Worm (Caenorhabditis elegans) whole organism, L4/young adult: Measurements from ENCODE around the gene Y38H6C.24.

Source experiments
- W03F9.2 ChIP-seq: fragments of 150-350 bp; optimal IDR thresholded peaks from 2 replicates; lab custom pipeline; 2014; ENCODE audit warnings: missing biosample characterization, missing genetic modification characterization
- dao-5 ChIP-seq: sonication (generic microtip); optimal IDR thresholded peaks from 2 replicates; lab custom pipeline; 2016; ENCODE audit warnings: missing genotype, missing genetic modification characterization, moderate library complexity, missing compliant biosample characterization
- him-1 ChIP-seq: sonication (generic microtip); optimal IDR thresholded peaks from 2 replicates; lab custom pipeline; 2016; ENCODE audit warnings: missing genotype, missing genetic modification reagents, missing genetic modification characterization, missing compliant biosample characterization

DNA sequence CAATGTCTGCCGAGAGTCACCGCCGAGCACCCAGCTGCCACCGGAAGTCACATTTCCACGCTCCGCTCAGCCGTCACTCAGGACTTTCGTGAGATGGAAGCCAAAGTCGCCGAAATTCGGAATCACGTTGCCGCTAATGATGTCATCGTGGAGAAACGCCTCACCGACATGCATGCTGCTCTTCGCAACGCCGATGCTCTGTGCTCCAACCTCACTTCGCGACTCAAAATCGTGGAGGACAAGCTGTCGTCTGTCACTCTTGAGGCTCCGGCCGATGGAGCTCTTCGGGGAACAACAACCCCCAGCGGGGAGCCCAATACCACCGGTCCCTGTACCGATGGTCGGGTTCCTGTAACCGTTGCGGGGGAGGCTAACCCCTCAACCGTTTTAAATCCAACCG lies 19.7 kb upstream of the Y38H6C.24 start:
- no peak for TF ChIP-seq dao-5 (tag; lab: Kevin White, UChicago)
- TF ChIP-seq him-1 (tag; lab: Kevin White, UChicago): no peak
- TF ChIP-seq W03F9.2 (tag; lab: Kevin White, UChicago): no peak
